Worm (Caenorhabditis elegans) whole organism, midembryonic: Measurements from ENCODE around the gene txt-10.

Experiments used
- T22C8.4 ChIP-seq: fragments of 200-800 bp; sonication (Bioruptor generic); IDR thresholded peaks from 2 replicates; pipeline ENCODE4 v1.3.6; 2022; ENCODE audit warnings: missing genetic modification characterization, missing compliant biosample characterization
- cog-1 ChIP-seq: sonication (generic microtip); optimal IDR thresholded peaks from 2 replicates; lab custom pipeline; 2016; ENCODE audit warnings: missing genetic modification characterization, missing compliant biosample characterization
- flt-1 ChIP-seq: fragments of 200-800 bp; sonication (Bioruptor generic); IDR thresholded peaks from 2 replicates; pipeline ENCODE4 v1.3.6; 2022; ENCODE audit warnings: missing genetic modification characterization, missing compliant biosample characterization
- klf-2 ChIP-seq: fragments of 200-800 bp; sonication (Bioruptor generic); conservative IDR thresholded peaks from 2 replicates; pipeline ENCODE4 v1.3.6; 2022; ENCODE audit warnings: missing genetic modification reagents, missing genetic modification characterization, missing compliant biosample characterization
- med-1 ChIP-seq: sonication (generic microtip); optimal IDR thresholded peaks from 2 replicates; lab custom pipeline; 2017; ENCODE audit warnings: missing genetic modification characterization, mild to moderate bottlenecking, missing compliant biosample characterization, antibody characterized with exemption, missing genetic modification reagents; ENCODE audit not compliant: insufficient read depth
- ref-1 ChIP-seq: fragments of 200-800 bp; sonication (Bioruptor generic); conservative IDR thresholded peaks from 2 replicates; pipeline ENCODE4 v1.3.6; 2022; ENCODE audit warnings: missing genetic modification reagents, missing genetic modification characterization, missing compliant biosample characterization
- tab-1 ChIP-seq: fragments of 200-800 bp; sonication (Bioruptor generic); IDR thresholded peaks from 2 replicates; pipeline ENCODE4 v1.3.6; 2022; ENCODE audit warnings: missing genetic modification characterization, missing compliant biosample characterization
- ztf-23 ChIP-seq: fragments of 200-800 bp; sonication (Bioruptor generic); IDR thresholded peaks from 2 replicates; pipeline ENCODE4 v1.3.6; 2022; ENCODE audit warnings: missing genetic modification reagents, missing genetic modification characterization, missing compliant biosample characterization
- ztf-29 ChIP-seq: fragments of 200-800 bp; sonication (Bioruptor generic); IDR thresholded peaks from 2 replicates; pipeline ENCODE4 v1.3.6; 2022; ENCODE audit warnings: missing genetic modification reagents, missing genetic modification characterization, missing compliant biosample characterization

The txt-10 gene

DNA sequence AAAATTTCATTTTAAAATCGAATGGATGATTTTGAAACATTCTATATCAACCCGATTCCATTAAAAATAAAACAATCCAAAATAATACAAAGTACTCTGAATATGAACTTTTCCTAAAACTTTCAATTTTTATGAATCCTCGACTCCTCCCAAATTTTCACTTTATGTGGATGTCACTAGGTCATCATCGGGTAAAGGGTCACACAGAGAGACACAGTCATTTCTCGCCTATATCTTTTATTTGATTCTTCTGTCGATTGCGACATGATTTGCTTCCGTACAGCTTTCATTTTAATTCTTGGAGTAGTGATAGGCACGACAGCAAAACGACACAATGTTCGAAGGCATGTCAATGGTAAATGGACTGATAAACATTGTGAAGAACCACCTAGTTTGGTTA, 4.1 kb downstream of the txt-10 start, which contains the start of gene F25D1.3:
TSS of gene F25D1.3 (plus strand) at position 225 of the 400 bp plus-strand sequence.
- TF ChIP-seq cog-1 (tag; lab: Kevin White, UChicago) (no peak), T22C8.4 (GFP tag; lab: Robert Waterston, UW) (no peak), ztf-29 (GFP tag; lab: Robert Waterston, UW) (no peak), flt-1 (GFP tag; lab: Robert Waterston, UW) (no peak), ref-1 (GFP tag; lab: Robert Waterston, UW) (no peak), med-1 (GFP tag; lab: Kevin White, UChicago) (no peak), tab-1 (GFP tag; lab: Robert Waterston, UW) (no peak), klf-2 (no peak), ztf-23 (GFP tag; lab: Robert Waterston, UW) (no peak)

DNA sequence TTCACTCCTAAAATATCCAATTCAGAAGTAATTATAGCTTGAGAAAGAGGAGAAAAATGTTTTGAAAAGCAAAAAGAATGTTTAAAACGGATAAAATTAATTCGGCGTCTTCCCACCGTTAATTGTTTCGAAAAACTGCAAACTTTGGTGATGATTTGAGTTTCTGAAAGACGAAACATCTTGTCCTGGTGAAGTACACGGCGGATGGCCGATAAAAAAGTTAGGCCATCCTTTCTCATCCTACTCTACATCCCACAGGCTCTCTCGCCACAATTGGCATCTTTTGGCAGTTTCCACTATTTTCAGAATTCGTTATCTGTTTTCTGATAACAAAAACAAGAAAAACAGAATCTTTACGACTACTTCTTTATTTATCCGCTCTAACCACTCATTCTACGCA, 6.7 kb downstream of the txt-10 start, which contains the start of the genes C35A5.8 and hda-11:
TSS of gene C35A5.8 (minus strand) at position 7 of the 400 bp plus-strand sequence.
TSS of gene hda-11 (plus strand) at position 283 of the 400 bp plus-strand sequence.
- no peak for TF ChIP-seq ztf-23 (GFP tag; lab: Robert Waterston, UW)
- peak; percentile 3 for TF ChIP-seq cog-1 (tag; lab: Kevin White, UChicago)
- TF ChIP-seq tab-1 (GFP tag; lab: Robert Waterston, UW): no peak
- TF ChIP-seq ztf-29 (GFP tag; lab: Robert Waterston, UW): no peak
- TF ChIP-seq klf-2: 0 out of 2 replicates have a peak, but pooled peaks have one; percentile 27
- no peak for TF ChIP-seq ref-1 (GFP tag; lab: Robert Waterston, UW)
- TF ChIP-seq flt-1 (GFP tag; lab: Robert Waterston, UW): peak; percentile 79; the same call in 1 of the 2 replicates
- no peak for TF ChIP-seq med-1 (GFP tag; lab: Kevin White, UChicago)
- TF ChIP-seq T22C8.4 (GFP tag; lab: Robert Waterston, UW): no peak

- TF ChIP-seq cog-1 (tag; lab: Kevin White, UChicago): no peak
Observed at ce11 chrV:10516702-10517101, 15.9 kb downstream of the txt-10 start.

DNA sequence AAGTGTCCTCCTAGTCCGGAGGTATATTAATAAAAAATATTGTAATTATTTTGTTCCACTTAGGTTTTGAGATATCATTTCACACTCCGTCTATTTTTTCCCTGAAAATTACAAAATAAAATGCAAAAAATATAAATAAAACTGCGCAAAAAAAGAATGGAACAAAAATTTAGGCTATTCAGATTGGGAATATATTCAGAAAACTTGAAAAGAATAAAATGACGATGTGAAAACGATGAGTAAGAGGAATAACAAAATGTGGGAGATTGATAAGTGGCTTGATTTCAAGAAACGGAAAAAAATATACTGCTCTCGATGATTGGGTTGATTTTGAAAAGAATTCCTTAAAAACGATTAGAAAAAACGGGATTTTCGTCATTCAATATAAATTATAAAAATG, 18.4 kb downstream of the txt-10 start, which contains the start of gene dmsr-8:
TSS of gene dmsr-8 (minus strand) at position 101 of the 400 bp plus-strand sequence.
- TF ChIP-seq T22C8.4 (GFP tag; lab: Robert Waterston, UW): no peak
- TF ChIP-seq ztf-29 (GFP tag; lab: Robert Waterston, UW): no peak
- TF ChIP-seq flt-1 (GFP tag; lab: Robert Waterston, UW): no peak
- no peak for TF ChIP-seq ztf-23 (GFP tag; lab: Robert Waterston, UW)
- no peak for TF ChIP-seq ref-1 (GFP tag; lab: Robert Waterston, UW)
- no peak for TF ChIP-seq tab-1 (GFP tag; lab: Robert Waterston, UW)
- TF ChIP-seq cog-1 (tag; lab: Kevin White, UChicago): no peak
- TF ChIP-seq med-1 (GFP tag; lab: Kevin White, UChicago): no peak
- no peak for TF ChIP-seq klf-2

ce11 chrV:10508855-10509254, 23.8 kb downstream of the txt-10 start, which contains the start of gene C35A5.6:
Gene C35A5.6 (plus strand): TSS chrV:10509137.
- no peak for TF ChIP-seq ref-1 (GFP tag; lab: Robert Waterston, UW)
- TF ChIP-seq cog-1 (tag; lab: Kevin White, UChicago): no peak
- no peak for TF ChIP-seq ztf-29 (GFP tag; lab: Robert Waterston, UW)
- TF ChIP-seq klf-2: no peak
- no peak for TF ChIP-seq T22C8.4 (GFP tag; lab: Robert Waterston, UW)
- TF ChIP-seq ztf-23 (GFP tag; lab: Robert Waterston, UW): no peak
- no peak for TF ChIP-seq med-1 (GFP tag; lab: Kevin White, UChicago)
- no peak for TF ChIP-seq tab-1 (GFP tag; lab: Robert Waterston, UW)
- no peak for TF ChIP-seq flt-1 (GFP tag; lab: Robert Waterston, UW)

- TF ChIP-seq flt-1 (GFP tag; lab: Robert Waterston, UW) (no peak), ztf-29 (GFP tag; lab: Robert Waterston, UW) (no peak), ztf-23 (GFP tag; lab: Robert Waterston, UW) (no peak), tab-1 (GFP tag; lab: Robert Waterston, UW) (no peak), klf-2 (no peak), med-1 (GFP tag; lab: Kevin White, UChicago) (no peak), ref-1 (GFP tag; lab: Robert Waterston, UW) (no peak), T22C8.4 (GFP tag; lab: Robert Waterston, UW) (no peak), cog-1 (tag; lab: Kevin White, UChicago) (no peak)
Observed at ce11 chrV:10505553-10505952, 27.1 kb downstream of the txt-10 start, which contains the start of gene C35A5.5. Gene C35A5.5 (plus strand): TSS chrV:10505853.

DNA sequence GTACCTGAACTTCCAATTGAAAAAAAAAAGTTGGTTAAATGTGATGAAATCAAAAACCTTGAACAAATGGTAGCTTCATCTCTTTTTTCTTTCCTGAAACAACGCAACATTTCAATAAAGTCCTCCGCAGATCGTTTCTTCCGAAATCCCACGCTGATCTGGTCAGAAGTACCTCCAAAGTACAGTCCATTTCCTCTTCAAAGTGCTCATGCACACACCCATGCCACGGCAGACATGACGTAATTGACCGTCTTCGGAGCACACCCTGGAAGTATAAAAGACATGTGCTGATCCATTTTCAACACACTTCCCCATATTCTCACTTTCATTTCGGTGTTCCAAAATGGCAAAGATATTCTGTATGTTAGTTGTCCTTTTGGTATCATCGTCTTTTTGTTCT, 28.7 kb downstream of the txt-10 start, which contains the start of gene C35A5.10:
TSS of gene C35A5.10 (plus strand) at position 301 of the 400 bp plus-strand sequence.
- TF ChIP-seq T22C8.4 (GFP tag; lab: Robert Waterston, UW): no peak
- TF ChIP-seq flt-1 (GFP tag; lab: Robert Waterston, UW): no peak
- no peak for TF ChIP-seq ref-1 (GFP tag; lab: Robert Waterston, UW)
- TF ChIP-seq tab-1 (GFP tag; lab: Robert Waterston, UW): no peak
- no peak for TF ChIP-seq klf-2
- TF ChIP-seq med-1 (GFP tag; lab: Kevin White, UChicago): no peak
- TF ChIP-seq ztf-29 (GFP tag; lab: Robert Waterston, UW): no peak

ce11 chrV:10503011-10503410, 29.6 kb downstream of the txt-10 start, which contains the start of gene C35A5.11:
Gene C35A5.11 (minus strand): TSS chrV:10503111.
- TF ChIP-seq tab-1 (GFP tag; lab: Robert Waterston, UW): no peak
- no peak for TF ChIP-seq ref-1 (GFP tag; lab: Robert Waterston, UW)
- no peak for TF ChIP-seq cog-1 (tag; lab: Kevin White, UChicago)
- TF ChIP-seq T22C8.4 (GFP tag; lab: Robert Waterston, UW): no peak
- no peak for TF ChIP-seq ztf-23 (GFP tag; lab: Robert Waterston, UW)
- TF ChIP-seq klf-2: no peak
- no peak for TF ChIP-seq med-1 (GFP tag; lab: Kevin White, UChicago)
- no peak for TF ChIP-seq ztf-29 (GFP tag; lab: Robert Waterston, UW)
- no peak for TF ChIP-seq flt-1 (GFP tag; lab: Robert Waterston, UW)

DNA sequence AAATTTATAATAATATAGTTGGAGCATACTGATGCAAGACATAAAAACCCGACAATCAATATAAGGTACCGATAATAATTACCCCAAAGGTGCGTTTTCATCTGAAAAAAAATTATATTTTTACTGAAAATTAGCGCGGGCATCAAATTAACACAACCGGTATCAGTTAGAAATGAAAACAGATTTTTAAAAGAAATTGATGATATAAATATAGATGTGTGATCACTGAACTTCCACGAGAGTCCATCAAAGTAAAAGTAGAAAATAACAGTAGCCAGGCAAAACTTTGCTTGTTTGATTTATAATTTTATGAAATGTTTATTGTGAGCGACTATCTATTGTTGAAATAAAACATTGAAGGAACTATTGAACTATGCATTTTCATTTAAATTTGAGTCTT, 31.3 kb downstream of the txt-10 start, which contains the start of gene C35A5.3:
TSS of gene C35A5.3 (minus strand) at position 101 of the 400 bp plus-strand sequence.
- no peak for TF ChIP-seq ztf-29 (GFP tag; lab: Robert Waterston, UW)
- TF ChIP-seq tab-1 (GFP tag; lab: Robert Waterston, UW): no peak
- no peak for TF ChIP-seq flt-1 (GFP tag; lab: Robert Waterston, UW)
- no peak for TF ChIP-seq ref-1 (GFP tag; lab: Robert Waterston, UW)
- TF ChIP-seq ztf-23 (GFP tag; lab: Robert Waterston, UW): no peak
- no peak for TF ChIP-seq med-1 (GFP tag; lab: Kevin White, UChicago)
- no peak for TF ChIP-seq T22C8.4 (GFP tag; lab: Robert Waterston, UW)
- TF ChIP-seq klf-2: no peak
- no peak for TF ChIP-seq cog-1 (tag; lab: Kevin White, UChicago)
